Fruit fly (Drosophila melanogaster) whole organism, prepupa: Measurements from ENCODE around the gene Dredd.

ENCODE experiments used
- Blimp-1 ChIP-seq: fragments of 200-800 bp; sonication (Bioruptor generic); optimal IDR thresholded peaks from 3 replicates; lab custom pipeline; 2017; ENCODE audit warnings: missing biosample characterization, missing genetic modification characterization, mild to moderate bottlenecking, moderate library complexity, missing genetic modification reagents
- CG10669 ChIP-seq: fragments of 200-800 bp; sonication (Bioruptor generic); optimal IDR thresholded peaks from 3 replicates; lab custom pipeline; 2018; ENCODE audit warnings: missing biosample characterization, mild to moderate bottlenecking, missing genetic modification characterization, moderate library complexity
- CG11762 ChIP-seq: fragments of 200-800 bp; sonication (Bioruptor generic); optimal IDR thresholded peaks from 3 replicates; lab custom pipeline; 2016; ENCODE audit warnings: missing biosample characterization, missing genetic modification characterization; ENCODE audit not compliant: insufficient read depth
- CG15336 ChIP-seq: fragments of 200-800 bp; sonication (Bioruptor generic); IDR thresholded peaks from 2 replicates; pipeline ENCODE4 v1.3.6; 2022; ENCODE audit warnings: missing biosample characterization, missing genetic modification characterization
- CG1621 ChIP-seq: fragments of 200-800 bp; sonication (Bioruptor generic); optimal IDR thresholded peaks from 3 replicates; lab custom pipeline; 2018; ENCODE audit warnings: missing biosample characterization, mild to moderate bottlenecking, missing genetic modification characterization
- CG3919 ChIP-seq: fragments of 200-800 bp; sonication (Bioruptor generic); optimal IDR thresholded peaks from 3 replicates; lab custom pipeline; 2016; ENCODE audit warnings: missing biosample characterization, missing genetic modification characterization
- CG4318 ChIP-seq: fragments of 200-800 bp; sonication (Bioruptor generic); optimal IDR thresholded peaks from 3 replicates; lab custom pipeline; 2017; ENCODE audit warnings: missing biosample characterization, mild to moderate bottlenecking, missing genetic modification characterization
- CG6792 ChIP-seq: fragments of 200-800 bp; sonication (Bioruptor generic); optimal IDR thresholded peaks from 3 replicates; lab custom pipeline; 2016; ENCODE audit warnings: missing biosample characterization, missing genetic modification characterization
- CG7368 ChIP-seq: fragments of 200-800 bp; sonication (Bioruptor generic); optimal IDR thresholded peaks from 3 replicates; lab custom pipeline; 2016; ENCODE audit warnings: missing biosample characterization, missing genetic modification characterization
- CG8119 ChIP-seq: fragments of 200-800 bp; sonication (Bioruptor generic); IDR thresholded peaks from 3 replicates; pipeline ENCODE4 v1.3.6; 2022; ENCODE audit warnings: missing biosample characterization, missing genetic modification characterization
- CG8319 ChIP-seq: fragments of 200-800 bp; sonication (Bioruptor generic); optimal IDR thresholded peaks from 3 replicates; lab custom pipeline; 2016; ENCODE audit warnings: missing biosample characterization, missing genetic modification characterization
- CG8632 ChIP-seq: fragments of 200-800 bp; sonication (Bioruptor generic); optimal IDR thresholded peaks from 3 replicates; lab custom pipeline; 2016; ENCODE audit warnings: missing biosample characterization, missing genetic modification characterization
- CG9139 ChIP-seq: fragments of 200-800 bp; sonication (Bioruptor generic); optimal IDR thresholded peaks from 3 replicates; lab custom pipeline; 2017; ENCODE audit warnings: missing biosample characterization, mild to moderate bottlenecking, missing genetic modification characterization
- Gug ChIP-seq: fragments of 200-800 bp; sonication (Bioruptor generic); IDR thresholded peaks from 2 replicates; pipeline ENCODE4 v1.3.6; 2022; ENCODE audit warnings: missing biosample characterization, missing genetic modification characterization
- Hr4 ChIP-seq: fragments of 200-800 bp; sonication (Bioruptor generic); optimal IDR thresholded peaks from 3 replicates; lab custom pipeline; 2016; ENCODE audit warnings: missing biosample characterization, missing genetic modification characterization
- Met ChIP-seq: fragments of 200-800 bp; sonication (Bioruptor generic); optimal IDR thresholded peaks from 3 replicates; lab custom pipeline; 2016; ENCODE audit warnings: missing biosample characterization, missing genetic modification characterization
- OdsH ChIP-seq: fragments of 200-800 bp; sonication (Bioruptor generic); optimal IDR thresholded peaks from 3 replicates; lab custom pipeline; 2016; ENCODE audit warnings: missing biosample characterization, missing genetic modification characterization
- Sox15 ChIP-seq: fragments of 200-800 bp; sonication (Bioruptor generic); optimal IDR thresholded peaks from 3 replicates; lab custom pipeline; 2016; ENCODE audit warnings: missing biosample characterization, missing genetic modification characterization
- acj6 ChIP-seq: fragments of 200-800 bp; sonication (Bioruptor generic); optimal IDR thresholded peaks from 3 replicates; lab custom pipeline; 2016; ENCODE audit warnings: missing biosample characterization, missing genetic modification characterization
- cyc ChIP-seq: fragments of 200-800 bp; sonication (Bioruptor generic); optimal IDR thresholded peaks from 3 replicates; lab custom pipeline; 2016; ENCODE audit warnings: missing biosample characterization, missing genetic modification characterization
- dac ChIP-seq: fragments of 200-800 bp; sonication (Bioruptor generic); optimal IDR thresholded peaks from 2 replicates; lab custom pipeline; 2017; ENCODE audit warnings: missing biosample characterization, mild to moderate bottlenecking, missing genetic modification characterization
- eg ChIP-seq: fragments of 200-800 bp; sonication (Bioruptor generic); IDR thresholded peaks from 3 replicates; pipeline ENCODE4 v1.3.6; 2022; ENCODE audit warnings: missing biosample characterization, missing genetic modification characterization
- fd85E ChIP-seq: fragments of 200-800 bp; sonication (Bioruptor generic); optimal IDR thresholded peaks from 3 replicates; lab custom pipeline; 2016; ENCODE audit warnings: missing biosample characterization, missing genetic modification characterization
- net ChIP-seq: fragments of 200-800 bp; sonication (Bioruptor generic); optimal IDR thresholded peaks from 3 replicates; lab custom pipeline; 2016; ENCODE audit warnings: missing biosample characterization, missing genetic modification characterization
- svp ChIP-seq: fragments of 200-800 bp; sonication (Bioruptor generic); peaks from one replicate; lab custom pipeline; 2016; ENCODE audit warnings: missing biosample characterization, missing genetic modification characterization

Dredd gene

DNA sequence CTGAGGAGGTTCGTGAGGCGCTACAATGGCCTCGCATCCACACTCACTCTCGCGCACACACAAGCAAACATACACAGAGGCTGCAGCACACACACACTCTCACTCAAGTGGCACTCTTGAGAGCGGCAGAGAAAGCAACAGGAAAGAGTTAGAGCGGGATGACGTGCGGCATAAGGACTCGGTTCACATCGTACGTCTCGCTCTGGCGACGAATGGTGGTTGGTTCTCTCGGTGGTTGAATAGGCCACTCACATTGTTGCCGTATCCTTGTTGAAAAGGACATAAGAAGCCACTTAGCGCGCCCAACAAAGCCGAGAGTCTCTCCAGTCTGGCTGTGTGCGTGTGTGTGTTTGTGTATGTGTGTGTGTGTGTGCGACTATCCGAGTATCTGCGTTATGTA, 44.9 kb downstream of the Dredd start:
- TF ChIP-seq net (GFP tag; lab: Kevin White, UChicago) (no peak), CG8119 (GFP tag; lab: Robert Waterston, UW) (no peak), eg (GFP tag; lab: Robert Waterston, UW) (no peak), CG4318 (GFP tag; lab: Kevin White, UChicago) (no peak), CG7368 (GFP tag; lab: Kevin White, UChicago) (no peak), svp (GFP tag; lab: Kevin White, UChicago) (no peak), Sox15 (no peak), CG8319 (no peak)

DNA sequence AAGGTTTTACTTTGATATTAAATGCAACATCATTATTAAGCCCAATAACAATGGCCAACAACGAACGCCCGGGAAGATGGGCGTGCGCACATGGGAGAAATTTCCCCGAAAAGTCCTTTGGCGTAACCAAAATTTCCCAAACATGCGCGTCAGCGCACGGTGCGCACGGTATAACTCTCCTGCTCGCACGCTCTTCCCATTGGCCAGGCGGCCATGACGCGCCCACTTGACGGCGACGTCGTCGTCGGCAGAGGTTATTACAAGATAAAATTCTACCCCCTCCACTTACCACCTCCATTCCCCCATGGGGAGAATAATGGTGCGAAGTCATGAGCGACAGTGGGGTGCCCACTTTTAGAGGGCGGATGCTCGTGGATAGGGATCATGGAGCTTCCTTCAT, 46.4 kb downstream of the Dredd start:
- no peak for TF ChIP-seq Met (GFP tag; lab: Kevin White, UChicago)
- no peak for TF ChIP-seq CG10669
- no peak for TF ChIP-seq OdsH (GFP tag; lab: Kevin White, UChicago)
- no peak for TF ChIP-seq acj6 (GFP tag; lab: Kevin White, UChicago)
- TF ChIP-seq CG15336 (GFP tag; lab: Robert Waterston, UW), result no peak
- no peak for TF ChIP-seq dac (GFP tag; lab: Kevin White, UChicago)
- TF ChIP-seq CG8632, result no peak
- no peak for TF ChIP-seq fd85E (GFP tag; lab: Kevin White, UChicago)
- no peak for TF ChIP-seq Hr4 (GFP tag; lab: Kevin White, UChicago)
- TF ChIP-seq CG1621 (tag; lab: Kevin White, UChicago), result no peak
- TF ChIP-seq CG6792, result no peak
- TF ChIP-seq cyc (GFP tag; lab: Kevin White, UChicago), result no peak
- TF ChIP-seq Sox15, result no peak
- TF ChIP-seq CG11762, result no peak
- no peak for TF ChIP-seq Blimp-1
- no peak for TF ChIP-seq Gug
- TF ChIP-seq CG3919 (GFP tag; lab: Kevin White, UChicago), result no peak
- TF ChIP-seq CG9139 (GFP tag; lab: Kevin White, UChicago), result no peak
